Fruit fly (Drosophila melanogaster) whole organism, embryonic: Measurements from ENCODE around the gene CG8142.

ENCODE experiments used
- Bdp1 ChIP-seq: fragments of 200-800 bp; sonication (Bioruptor generic); optimal IDR thresholded peaks from 3 replicates; lab custom pipeline; 2016; ENCODE audit warnings: missing biosample characterization, missing genetic modification characterization
- CG11504 ChIP-seq: fragments of 200-800 bp; sonication (Bioruptor generic); optimal IDR thresholded peaks from 3 replicates; lab custom pipeline; 2019; ENCODE audit warnings: missing biosample characterization, mild to moderate bottlenecking, missing genetic modification characterization, moderate library complexity
- CG11723 ChIP-seq: fragments of 200-800 bp; sonication (Bioruptor generic); optimal IDR thresholded peaks from 2 replicates; lab custom pipeline; 2017; ENCODE audit warnings: missing biosample characterization, mild to moderate bottlenecking, missing genetic modification characterization
- CG12219 ChIP-seq: fragments of 200-800 bp; sonication (Bioruptor generic); optimal IDR thresholded peaks from 3 replicates; lab custom pipeline; 2018; ENCODE audit warnings: missing biosample characterization, mild to moderate bottlenecking, missing genetic modification characterization
- CG1233 ChIP-seq: fragments of 200-800 bp; sonication (Bioruptor generic); optimal IDR thresholded peaks from 4 replicates; lab custom pipeline; 2018; ENCODE audit warnings: missing biosample characterization, mild to moderate bottlenecking, missing genetic modification characterization
- CG14050 ChIP-seq: fragments of 200-800 bp; sonication (Bioruptor generic); IDR thresholded peaks from 3 replicates; pipeline ENCODE4 v1.3.6; 2022; ENCODE audit warnings: missing biosample characterization, missing genetic modification characterization
- CG15479 ChIP-seq: fragments of 200-800 bp; sonication (Bioruptor generic); optimal IDR thresholded peaks from 3 replicates; lab custom pipeline; 2019; ENCODE audit warnings: missing biosample characterization, mild to moderate bottlenecking, missing genetic modification characterization, moderate library complexity
- CG18476 ChIP-seq: fragments of 200-800 bp; sonication (Bioruptor generic); optimal IDR thresholded peaks from 2 replicates; lab custom pipeline; 2016; ENCODE audit warnings: missing biosample characterization, mild to moderate bottlenecking, missing genetic modification characterization
- CG18619 ChIP-seq: fragments of 200-800 bp; sonication (Bioruptor generic); optimal IDR thresholded peaks from 3 replicates; lab custom pipeline; 2017; ENCODE audit warnings: missing biosample characterization, mild to moderate bottlenecking, missing genetic modification characterization
- CG30403 ChIP-seq: fragments of 200-800 bp; sonication (Bioruptor generic); optimal IDR thresholded peaks from 3 replicates; lab custom pipeline; 2016; ENCODE audit warnings: missing biosample characterization, missing genetic modification characterization
- CG30431 ChIP-seq: fragments of 200-800 bp; sonication (Bioruptor generic); optimal IDR thresholded peaks from 2 replicates; lab custom pipeline; 2017; ENCODE audit warnings: missing biosample characterization, missing genetic modification characterization
- CG32532 ChIP-seq: fragments of 200-800 bp; sonication (Bioruptor generic); IDR thresholded peaks from 2 replicates; pipeline ENCODE4 v1.3.6; 2022; ENCODE audit warnings: missing biosample characterization, missing genetic modification characterization
- CG4424 ChIP-seq: fragments of 200-800 bp; sonication (Bioruptor generic); optimal IDR thresholded peaks from 3 replicates; lab custom pipeline; 2016; ENCODE audit warnings: missing biosample characterization, missing genetic modification characterization
- CG6654 ChIP-seq: fragments of 200-800 bp; sonication (Bioruptor generic); optimal IDR thresholded peaks from 2 replicates; lab custom pipeline; 2017; ENCODE audit warnings: missing biosample characterization, mild to moderate bottlenecking, missing genetic modification characterization
- CG6683 ChIP-seq: fragments of 200-800 bp; sonication (Bioruptor generic); optimal IDR thresholded peaks from 2 replicates; lab custom pipeline; 2017; ENCODE audit warnings: missing biosample characterization, mild to moderate bottlenecking, missing genetic modification characterization, missing genetic modification reagents
- CG6791 ChIP-seq: fragments of 200-800 bp; sonication (Bioruptor generic); IDR thresholded peaks from 3 replicates; pipeline ENCODE4 v1.3.6; 2022; ENCODE audit warnings: missing biosample characterization, missing genetic modification characterization; ENCODE audit not compliant: partially characterized antibody
- CG7556 ChIP-seq: fragments of 200-800 bp; sonication (Bioruptor generic); optimal IDR thresholded peaks from 2 replicates; lab custom pipeline; 2017; ENCODE audit warnings: missing biosample characterization, mild to moderate bottlenecking, missing genetic modification characterization
- CG7839 ChIP-seq: fragments of 200-800 bp; sonication (Bioruptor generic); optimal IDR thresholded peaks from 3 replicates; lab custom pipeline; 2018; ENCODE audit warnings: missing biosample characterization, mild to moderate bottlenecking, missing genetic modification characterization, moderate library complexity
- CG9609 ChIP-seq: fragments of 200-800 bp; sonication (Bioruptor generic); optimal IDR thresholded peaks from 3 replicates; lab custom pipeline; 2016; ENCODE audit warnings: missing biosample characterization, missing genetic modification characterization
- CoRest ChIP-seq: fragments of 200-800 bp; sonication (Bioruptor generic); optimal IDR thresholded peaks from 3 replicates; lab custom pipeline; 2018; ENCODE audit warnings: missing biosample characterization, mild to moderate bottlenecking, missing genetic modification characterization, moderate library complexity
- D ChIP-seq, 2 experiments: fragments of 200-800 bp in 1 of 2; fragments of >200 bp in 1 of 2; sonication (Bioruptor generic) in 1 of 2; optimal IDR thresholded peaks; 2 replicates in 1 of 2; 3 replicates in 1 of 2; lab custom pipeline; 2017; ENCODE audit warnings: mild to moderate bottlenecking in 1 of 2, missing biosample characterization in 1 of 2, missing genetic modification characterization in 1 of 2, missing genetic modification reagents in 1 of 2
- Doc2 ChIP-seq: fragments of 200-800 bp; sonication (Bioruptor generic); IDR thresholded peaks from 2 replicates; pipeline ENCODE4 v1.3.6; 2022; ENCODE audit warnings: missing biosample characterization, missing genetic modification characterization
- Hsf ChIP-seq: fragments of 200-800 bp; sonication (Bioruptor generic); optimal IDR thresholded peaks from 3 replicates; lab custom pipeline; 2016; ENCODE audit warnings: missing biosample characterization, missing genetic modification characterization
- Jarid2 ChIP-seq: fragments of 200-800 bp; sonication (Bioruptor generic); optimal IDR thresholded peaks from 3 replicates; lab custom pipeline; 2017; ENCODE audit warnings: mild to moderate bottlenecking, missing biosample characterization, missing genetic modification reagents, missing genetic modification characterization
- Opbp ChIP-seq: fragments of 200-800 bp; sonication (Bioruptor generic); IDR thresholded peaks from 3 replicates; pipeline ENCODE4 v1.3.6; 2022; ENCODE audit warnings: missing biosample characterization, missing genetic modification characterization; ENCODE audit not compliant: partially characterized antibody
- Scr ChIP-seq: fragments of 200-800 bp; sonication (Bioruptor generic); IDR thresholded peaks from 2 replicates; pipeline ENCODE4 v1.3.6; 2022; ENCODE audit warnings: missing biosample characterization, missing genetic modification characterization; ENCODE audit not compliant: partially characterized antibody
- Ssrp ChIP-seq: fragments of 200-800 bp; sonication (Bioruptor generic); optimal IDR thresholded peaks from 2 replicates; lab custom pipeline; 2018; ENCODE audit warnings: missing biosample characterization, mild to moderate bottlenecking, missing genetic modification characterization, moderate library complexity
- cg ChIP-seq: fragments of 200-800 bp; sonication (Bioruptor generic); optimal IDR thresholded peaks from 3 replicates; lab custom pipeline; 2019; ENCODE audit warnings: missing biosample characterization, mild to moderate bottlenecking, missing genetic modification characterization, moderate library complexity
- chif ChIP-seq, 2 experiments: fragments of 200-800 bp; sonication (Bioruptor generic); optimal IDR thresholded peaks; 3 replicates each; lab custom pipeline; 2016; ENCODE audit warnings: missing biosample characterization in 2 of 2, missing genetic modification characterization in 2 of 2
- fru ChIP-seq: fragments of >200 bp; optimal IDR thresholded peaks from 2 replicates; lab custom pipeline; 2017
- gce ChIP-seq: fragments of 200-800 bp; sonication (Bioruptor generic); IDR thresholded peaks from 3 replicates; pipeline ENCODE4 v1.3.6; 2022; ENCODE audit warnings: missing biosample characterization, missing genetic modification characterization
- gcm2 ChIP-seq: fragments of 200-800 bp; sonication (Bioruptor generic); optimal IDR thresholded peaks from 2 replicates; lab custom pipeline; 2016; ENCODE audit warnings: missing biosample characterization, missing genetic modification characterization
- gsb ChIP-seq: fragments of 200-800 bp; sonication (Bioruptor generic); IDR thresholded peaks from 2 replicates; pipeline ENCODE4 v1.3.6; 2022; ENCODE audit warnings: missing biosample characterization, missing genetic modification characterization
- gsb-n ChIP-seq: fragments of 200-800 bp; sonication (Bioruptor generic); optimal IDR thresholded peaks from 3 replicates; lab custom pipeline; 2018; ENCODE audit warnings: missing biosample characterization, mild to moderate bottlenecking, missing genetic modification characterization
- hkb ChIP-seq, 2 experiments: fragments of 200-800 bp in 1 of 2; fragments of >200 bp in 1 of 2; sonication (Bioruptor generic) in 1 of 2; IDR thresholded peaks in 1 of 2; optimal IDR thresholded peaks in 1 of 2; 2 replicates each; pipeline versions ENCODE4 v1.3.6 to Lab custom; 2017 to 2022; ENCODE audit warnings: missing biosample characterization in 1 of 2, missing genetic modification characterization in 1 of 2
- nmo ChIP-seq: fragments of 200-800 bp; sonication (Bioruptor generic); optimal IDR thresholded peaks from 2 replicates; lab custom pipeline; 2018; ENCODE audit warnings: missing biosample characterization, mild to moderate bottlenecking, missing genetic modification characterization, moderate library complexity
- org-1 ChIP-seq: fragments of 200-800 bp; sonication (Bioruptor generic); optimal IDR thresholded peaks from 2 replicates; lab custom pipeline; 2017; ENCODE audit warnings: missing biosample characterization, missing genetic modification characterization
- pum ChIP-seq: fragments of 200-800 bp; sonication (Bioruptor generic); optimal IDR thresholded peaks from 2 replicates; lab custom pipeline; 2016; ENCODE audit warnings: missing biosample characterization, missing genetic modification characterization
- pzg ChIP-seq: fragments of 200-800 bp; sonication (Bioruptor generic); optimal IDR thresholded peaks from 3 replicates; lab custom pipeline; 2018; ENCODE audit warnings: missing biosample characterization, mild to moderate bottlenecking, missing genetic modification characterization, moderate library complexity
- sr ChIP-seq: fragments of 200-800 bp; sonication (Bioruptor generic); IDR thresholded peaks from 3 replicates; pipeline ENCODE4 v1.3.6; 2022; ENCODE audit warnings: missing biosample characterization, missing genetic modification characterization
- sug ChIP-seq: fragments of 200-800 bp; optimal IDR thresholded peaks from 2 replicates; lab custom pipeline; 2019; ENCODE audit warnings: missing biosample characterization, mild to moderate bottlenecking, missing genetic modification characterization, moderate library complexity
- tgo ChIP-seq: fragments of 200-800 bp; sonication (Bioruptor generic); IDR thresholded peaks from 3 replicates; pipeline ENCODE4 v1.3.6; 2022; ENCODE audit warnings: missing biosample characterization, missing genetic modification characterization
- tio ChIP-seq: fragments of 200-800 bp; sonication (Bioruptor generic); optimal IDR thresholded peaks from 2 replicates; lab custom pipeline; 2017; ENCODE audit warnings: missing biosample characterization, missing genetic modification characterization, inconsistent platforms
- trem ChIP-seq: fragments of 200-800 bp; optimal IDR thresholded peaks from 3 replicates; lab custom pipeline; 2019; ENCODE audit warnings: missing biosample characterization, mild to moderate bottlenecking, missing genetic modification characterization, moderate library complexity
- trh ChIP-seq: fragments of 200-800 bp; sonication (Bioruptor generic); optimal IDR thresholded peaks from 2 replicates; lab custom pipeline; 2016; ENCODE audit warnings: missing biosample characterization, missing genetic modification characterization
- vvl ChIP-seq: fragments of 200-800 bp; sonication (Bioruptor generic); IDR thresholded peaks from 2 replicates; pipeline ENCODE4 v1.3.6; 2022; ENCODE audit warnings: missing biosample characterization, missing genetic modification characterization
- zen ChIP-seq: fragments of 200-800 bp; sonication (Bioruptor generic); optimal IDR thresholded peaks from 3 replicates; lab custom pipeline; 2018; ENCODE audit warnings: missing biosample characterization, mild to moderate bottlenecking, missing genetic modification characterization, moderate library complexity
- zfh2 ChIP-seq: fragments of 200-800 bp; sonication (Bioruptor generic); optimal IDR thresholded peaks from 2 replicates; lab custom pipeline; 2016; ENCODE audit warnings: missing biosample characterization, missing genetic modification characterization

CG8142 gene

dm6 chrX:17802353-17803121 lies 42.0 kb downstream of the CG8142 start (continued):
- TF ChIP-seq trem (tag; lab: Kevin White, UChicago) (no peak), CG32532 (no peak), trh (no peak), CG7556 (GFP tag; lab: Kevin White, UChicago) (peak; percentile 61), zen (tag; lab: Kevin White, UChicago) (no peak), nmo (GFP tag; lab: Kevin White, UChicago) (peak; percentile 62), CG6791 (GFP tag; lab: Robert Waterston, UW) (no peak), CG11723 (GFP tag; lab: Kevin White, UChicago) (no peak), chif (GFP tag; optimal IDR thresholded peaks at IDR 0.05; lab: Kevin White, UChicago) (peak in 1 of 2 experiments; percentile 29), Scr (GFP tag; lab: Robert Waterston, UW) (no peak), pum (GFP tag; lab: Kevin White, UChicago) (no peak), zfh2 (peak; percentile 32), sug (tag; lab: Kevin White, UChicago) (no peak), Bdp1 (GFP tag; lab: Kevin White, UChicago) (no peak), CG6654 (GFP tag; lab: Kevin White, UChicago) (no peak), gsb (no peak), CG6683 (GFP tag; lab: Kevin White, UChicago) (no peak), CG1233 (GFP tag; lab: Kevin White, UChicago) (no peak), CG14050 (GFP tag; lab: Robert Waterston, UW) (no peak), tio (GFP tag; lab: Kevin White, UChicago) (peak; percentile 28), CG30431 (GFP tag; lab: Kevin White, UChicago) (peak; percentile 41), sr (GFP tag; lab: Robert Waterston, UW) (no peak), Jarid2 (GFP tag; lab: Kevin White, UChicago) (no peak), CoRest (tag; lab: Kevin White, UChicago) (peak; percentile 43), pzg (GFP tag; lab: Kevin White, UChicago) (no peak), CG9609 (GFP tag; lab: Kevin White, UChicago) (no peak), vvl (GFP tag; lab: Robert Waterston, UW) (peak; percentile 69), cg (peak; percentile 83), CG12219 (peak; percentile 8), Doc2 (GFP tag; lab: Robert Waterston, UW) (no peak), CG7839 (tag; lab: Kevin White, UChicago) (peak; percentile 69), CG30403 (GFP tag; lab: Kevin White, UChicago) (peak; percentile 66), D (optimal IDR thresholded peaks at IDR 0.05; lab: Kevin White, UChicago) (no peak), D (GFP tag; optimal IDR thresholded peaks at IDR 0.05; lab: Kevin White, UChicago) (peak; percentile 9), gce (GFP tag; lab: Robert Waterston, UW) (no peak), tgo (GFP tag; lab: Robert Waterston, UW) (peak; percentile 38; the same call in 1 of the 3 replicates), Opbp (GFP tag; lab: Robert Waterston, UW) (no peak), hkb (optimal IDR thresholded peaks at IDR 0.05; lab: Kevin White, UChicago) (no peak), hkb (GFP tag; IDR thresholded peaks at IDR 0.05; lab: Robert Waterston, UW) (peak; percentile 18; the same call in 1 of the 2 replicates), gcm2 (GFP tag; lab: Kevin White, UChicago) (no peak), CG11504 (tag; lab: Kevin White, UChicago) (peak; percentile 66), Hsf (GFP tag; lab: Kevin White, UChicago) (peak; percentile 23), CG15479 (GFP tag; lab: Kevin White, UChicago) (peak; percentile 24), CG4424 (GFP tag; lab: Kevin White, UChicago) (peak; percentile 33), org-1 (GFP tag; lab: Kevin White, UChicago) (peak; percentile 32), CG18619 (peak; percentile 44), fru (lab: Kevin White, UChicago) (no peak), gsb-n (tag; lab: Kevin White, UChicago) (no peak), CG18476 (GFP tag; lab: Kevin White, UChicago) (no peak), Ssrp (tag; lab: Kevin White, UChicago) (peak; percentile 42)
